Worm (Caenorhabditis elegans) whole organism, late embryonic: ENCODE results near the gene Y39A3CL.3.

Experiments
- C08G9.2 ChIP-seq: sonication (generic microtip); optimal IDR thresholded peaks from 2 replicates; lab custom pipeline; 2016; ENCODE audit warnings: mild to moderate bottlenecking, missing genetic modification characterization, moderate library complexity, missing compliant biosample characterization
- K09A11.1 ChIP-seq: sonication (generic microtip); optimal IDR thresholded peaks from 2 replicates; lab custom pipeline; 2017; ENCODE audit warnings: antibody characterized with exemption, mild to moderate bottlenecking, missing genetic modification characterization, missing compliant biosample characterization; ENCODE audit not compliant: insufficient read depth
- Y22D7AL.16 ChIP-seq: sonication (generic microtip); optimal IDR thresholded peaks from 2 replicates; lab custom pipeline; 2016; ENCODE audit warnings: missing genetic modification characterization, missing compliant biosample characterization
- ceh-18 ChIP-seq: sonication (generic microtip); optimal IDR thresholded peaks from 2 replicates; lab custom pipeline; 2016; ENCODE audit warnings: missing genetic modification characterization, missing compliant biosample characterization
- ceh-31 ChIP-seq: sonication (generic microtip); optimal IDR thresholded peaks from 2 replicates; lab custom pipeline; 2016; ENCODE audit warnings: missing genetic modification characterization, missing compliant biosample characterization
- ceh-34 ChIP-seq: sonication (generic microtip); optimal IDR thresholded peaks from 2 replicates; lab custom pipeline; 2016; ENCODE audit warnings: mild to moderate bottlenecking, missing genetic modification characterization, missing compliant biosample characterization
- ceh-45 ChIP-seq: fragments of 200-800 bp; sonication (Bioruptor generic); IDR thresholded peaks from 2 replicates; pipeline ENCODE4 v1.3.6; 2022; ENCODE audit warnings: missing genetic modification reagents, missing genetic modification characterization, missing compliant biosample characterization
- ceh-48 ChIP-seq: sonication (generic microtip); optimal IDR thresholded peaks from 2 replicates; lab custom pipeline; 2016; ENCODE audit warnings: missing genetic modification characterization, inconsistent platforms, missing compliant biosample characterization
- ceh-6 ChIP-seq: fragments of 200-800 bp; sonication (Bioruptor generic); optimal IDR thresholded peaks from 2 replicates; lab custom pipeline; 2018; ENCODE audit warnings: mild to moderate bottlenecking, missing genetic modification characterization, missing compliant biosample characterization
- che-1 ChIP-seq: sonication (generic microtip); optimal IDR thresholded peaks from 2 replicates; lab custom pipeline; 2016; ENCODE audit warnings: mild to moderate bottlenecking, missing genetic modification characterization, missing compliant biosample characterization
- dmd-4 ChIP-seq: sonication (generic microtip); optimal IDR thresholded peaks from 2 replicates; lab custom pipeline; 2016; ENCODE audit warnings: borderline replicate concordance, missing genetic modification characterization, missing compliant biosample characterization
- elt-2 ChIP-seq: sonication (generic microtip); optimal IDR thresholded peaks from 2 replicates; lab custom pipeline; 2016; ENCODE audit warnings: missing genetic modification reagents, missing genetic modification characterization, missing compliant biosample characterization
- ets-4 ChIP-seq: sonication (generic microtip); optimal IDR thresholded peaks from 2 replicates; lab custom pipeline; 2016; ENCODE audit warnings: missing genetic modification characterization, missing compliant biosample characterization
- fkh-10 ChIP-seq: fragments of 150-350 bp; optimal IDR thresholded peaks from 2 replicates; lab custom pipeline; 2014; ENCODE audit warnings: missing biosample characterization, missing genetic modification reagents, missing genetic modification characterization
- fkh-6 ChIP-seq: sonication (generic microtip); optimal IDR thresholded peaks from 2 replicates; lab custom pipeline; 2016; ENCODE audit warnings: missing genetic modification characterization, missing compliant biosample characterization
- hlh-15 ChIP-seq: sonication (generic microtip); optimal IDR thresholded peaks from 2 replicates; lab custom pipeline; 2016; ENCODE audit warnings: missing genetic modification characterization, missing compliant biosample characterization
- lim-6 ChIP-seq: sonication (generic microtip); optimal IDR thresholded peaks from 2 replicates; lab custom pipeline; 2016; ENCODE audit warnings: missing genetic modification characterization, missing compliant biosample characterization
- mec-3 ChIP-seq: sonication (generic microtip); optimal IDR thresholded peaks from 2 replicates; lab custom pipeline; 2016; ENCODE audit warnings: borderline replicate concordance, missing genetic modification characterization, missing compliant biosample characterization
- nfya-1 ChIP-seq: sonication (generic microtip); optimal IDR thresholded peaks from 2 replicates; lab custom pipeline; 2017; ENCODE audit warnings: missing genetic modification characterization, mild to moderate bottlenecking, missing compliant biosample characterization, antibody characterized with exemption, moderate library complexity
- nhr-11 ChIP-seq: fragments of 150-350 bp; optimal IDR thresholded peaks from 2 replicates; lab custom pipeline; 2014; ENCODE audit warnings: missing biosample characterization, missing genetic modification characterization
- odd-2 ChIP-seq: sonication (generic microtip); optimal IDR thresholded peaks from 2 replicates; lab custom pipeline; 2017; ENCODE audit warnings: antibody characterized with exemption, mild to moderate bottlenecking, missing genetic modification characterization, missing compliant biosample characterization
- pha-2 ChIP-seq: sonication (generic microtip); optimal IDR thresholded peaks from 2 replicates; lab custom pipeline; 2017; ENCODE audit warnings: mild to moderate bottlenecking, missing genetic modification characterization, missing compliant biosample characterization
- pha-4 ChIP-seq: fragments of 150-350 bp; optimal IDR thresholded peaks from 2 replicates; lab custom pipeline; 2018; ENCODE audit warnings: missing biosample characterization, missing genetic modification reagents, missing genetic modification characterization
- pqm-1 ChIP-seq: sonication (generic microtip); optimal IDR thresholded peaks from 2 replicates; lab custom pipeline; 2016; ENCODE audit warnings: missing genetic modification characterization, missing compliant biosample characterization
- ref-2 ChIP-seq: sonication (generic microtip); optimal IDR thresholded peaks from 2 replicates; lab custom pipeline; 2016; ENCODE audit warnings: missing genetic modification characterization, missing compliant biosample characterization
- rnt-1 ChIP-seq: sonication (generic microtip); optimal IDR thresholded peaks from 2 replicates; lab custom pipeline; 2016; ENCODE audit warnings: missing genetic modification characterization, missing compliant biosample characterization
- sox-2 ChIP-seq: fragments of 200-800 bp; sonication (Bioruptor generic); IDR thresholded peaks from 2 replicates; pipeline ENCODE4 v1.3.6; 2022; ENCODE audit warnings: missing genetic modification reagents, missing genetic modification characterization, missing compliant biosample characterization
- tbx-2 ChIP-seq: sonication (generic microtip); optimal IDR thresholded peaks from 2 replicates; lab custom pipeline; 2016; ENCODE audit warnings: missing genetic modification characterization, missing compliant biosample characterization
- tbx-7 ChIP-seq: sonication (generic microtip); optimal IDR thresholded peaks from 2 replicates; lab custom pipeline; 2016; ENCODE audit warnings: missing genotype, missing genetic modification characterization, missing compliant biosample characterization
- unc-3 ChIP-seq, 2 experiments: fragments of 200-800 bp in 1 of 2; sonication (Bioruptor generic) in 1 of 2; sonication (generic microtip) in 1 of 2; conservative IDR thresholded peaks in 1 of 2; optimal IDR thresholded peaks in 1 of 2; 2 replicates each; pipeline versions ENCODE4 v1.3.6 to Lab custom; 2016 to 2022; ENCODE audit warnings: missing compliant biosample characterization in 2 of 2, missing genetic modification characterization in 2 of 2, missing genetic modification reagents in 1 of 2
- unc-42 ChIP-seq: sonication (generic microtip); optimal IDR thresholded peaks from 2 replicates; lab custom pipeline; 2016; ENCODE audit warnings: missing genotype, missing genetic modification characterization, missing compliant biosample characterization

Gene Y39A3CL.3

DNA sequence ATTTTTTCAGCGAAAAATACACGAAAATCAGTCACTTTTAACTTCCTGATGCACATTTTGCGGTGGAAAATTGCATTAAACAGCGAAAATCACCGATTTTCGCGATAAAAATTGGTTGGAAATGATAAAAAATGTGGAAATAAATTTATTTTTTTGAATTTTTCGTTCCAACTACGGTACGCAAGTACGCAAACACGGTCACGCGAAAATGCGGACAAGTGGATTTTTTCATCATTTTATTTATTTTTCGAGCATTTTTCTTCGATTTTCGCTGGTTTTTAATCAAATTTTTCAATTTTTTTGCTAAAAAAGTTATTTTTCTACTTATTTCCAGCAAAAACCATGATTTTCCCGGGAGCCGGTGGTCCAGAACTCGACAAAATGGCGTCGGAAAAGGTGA is at the start of gene Y39A3CL.3:
Y39A3CL.3 (plus strand) TSS at position 335 of the 400 bp plus-strand sequence.
- peak; percentile 5 for TF ChIP-seq nfya-1 (tag; lab: Kevin White, UChicago)
- no peak for TF ChIP-seq ref-2 (tag; lab: Kevin White, UChicago)

DNA sequence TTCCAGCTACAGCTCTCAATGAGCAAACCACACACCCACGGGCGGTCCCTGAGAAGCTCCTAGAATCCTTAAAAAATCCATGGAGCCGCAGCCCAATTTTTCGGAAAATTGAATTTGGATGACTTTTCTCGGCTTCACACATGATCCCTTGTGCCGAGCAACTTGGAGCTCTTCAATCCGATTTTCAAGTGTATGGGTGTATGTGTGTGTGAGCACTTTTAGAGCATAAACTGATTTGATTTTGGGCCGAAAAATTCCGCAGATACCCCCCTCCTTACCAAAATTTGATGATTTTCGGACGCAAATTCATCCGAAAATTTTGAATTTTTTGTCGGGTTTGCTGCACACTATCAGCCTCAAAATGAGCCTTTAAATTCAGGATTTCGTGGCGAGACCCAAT is 45.8 kb upstream of the Y39A3CL.3 start:
- no peak for TF ChIP-seq pha-2 (tag; lab: Kevin White, UChicago)
- no peak for TF ChIP-seq ceh-34 (tag; lab: Kevin White, UChicago)
- TF ChIP-seq ceh-45: no peak
- peak; percentile 88 for TF ChIP-seq unc-42 (tag; lab: Kevin White, UChicago)
- no peak for TF ChIP-seq K09A11.1 (tag; lab: Kevin White, UChicago)
- no peak for TF ChIP-seq C08G9.2 (tag; lab: Kevin White, UChicago)
- no peak for TF ChIP-seq Y22D7AL.16 (tag; lab: Kevin White, UChicago)
- TF ChIP-seq, all 69 proteins: peak for 1

DNA sequence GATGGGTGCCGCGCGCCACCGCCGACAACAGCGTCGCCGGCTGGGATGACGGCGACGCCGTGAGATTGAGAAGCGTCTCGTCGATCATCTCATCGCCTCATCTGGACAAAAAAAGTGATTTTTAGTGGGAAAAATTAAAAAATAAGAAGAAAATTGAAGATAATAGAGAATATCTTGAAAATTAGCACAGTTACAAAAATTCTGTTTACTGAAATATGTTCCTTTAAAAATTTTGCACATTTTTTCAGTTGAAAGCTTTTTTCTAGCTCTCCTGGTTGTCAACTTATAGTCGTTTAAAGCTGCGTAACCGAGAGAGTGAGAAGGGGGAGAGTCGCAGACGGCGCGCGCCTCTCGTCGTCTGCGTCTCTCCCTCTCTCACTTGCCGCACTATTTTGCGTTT is 44.6 kb upstream of the Y39A3CL.3 start, which contains the start of gene ser-4:
ser-4 (minus strand) TSS at position 101 of the 400 bp plus-strand sequence.
- no peak for TF ChIP-seq dmd-4 (tag; lab: Kevin White, UChicago)
- no peak for TF ChIP-seq unc-42 (tag; lab: Kevin White, UChicago)
- TF ChIP-seq ref-2 (tag; lab: Kevin White, UChicago): no peak
- no peak for TF ChIP-seq fkh-10 (GFP tag; lab: Kevin White, UChicago)
- TF ChIP-seq unc-3 (GFP tag; conservative IDR thresholded peaks at IDR 0.05; lab: Robert Waterston, UW): no peak
- TF ChIP-seq unc-3 (tag; optimal IDR thresholded peaks at IDR 0.05; lab: Kevin White, UChicago): no peak
- no peak for TF ChIP-seq mec-3
- TF ChIP-seq ceh-48 (tag; lab: Kevin White, UChicago): no peak
- TF ChIP-seq elt-2: no peak
- TF ChIP-seq nfya-1 (tag; lab: Kevin White, UChicago): no peak
- no peak for TF ChIP-seq rnt-1 (tag; lab: Kevin White, UChicago)
- TF ChIP-seq pha-4 (tag; lab: Kevin White, UChicago): no peak

DNA sequence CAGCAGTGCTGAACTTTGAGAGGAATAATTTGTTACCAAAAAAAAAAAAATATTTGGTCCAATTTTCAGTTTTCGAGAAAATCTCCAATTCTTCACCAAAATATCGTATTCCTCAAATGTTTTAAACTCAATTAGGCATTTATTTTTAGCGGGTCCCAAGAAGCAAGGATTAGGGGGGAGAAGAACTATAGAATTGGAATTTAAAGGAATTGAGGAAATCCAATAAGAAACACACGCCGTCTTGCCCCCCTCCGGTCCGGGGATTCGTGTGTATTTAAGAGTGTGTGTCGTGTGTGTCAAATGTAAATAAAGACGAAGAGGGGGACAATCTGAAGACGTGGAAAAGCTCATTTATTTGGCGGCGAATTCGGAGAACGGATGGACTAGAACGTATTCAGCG is 44.2 kb upstream of the Y39A3CL.3 start:
- TF ChIP-seq unc-42 (tag; lab: Kevin White, UChicago): peak; percentile 51
- TF ChIP-seq nhr-11 (tag; lab: Kevin White, UChicago): no peak

DNA sequence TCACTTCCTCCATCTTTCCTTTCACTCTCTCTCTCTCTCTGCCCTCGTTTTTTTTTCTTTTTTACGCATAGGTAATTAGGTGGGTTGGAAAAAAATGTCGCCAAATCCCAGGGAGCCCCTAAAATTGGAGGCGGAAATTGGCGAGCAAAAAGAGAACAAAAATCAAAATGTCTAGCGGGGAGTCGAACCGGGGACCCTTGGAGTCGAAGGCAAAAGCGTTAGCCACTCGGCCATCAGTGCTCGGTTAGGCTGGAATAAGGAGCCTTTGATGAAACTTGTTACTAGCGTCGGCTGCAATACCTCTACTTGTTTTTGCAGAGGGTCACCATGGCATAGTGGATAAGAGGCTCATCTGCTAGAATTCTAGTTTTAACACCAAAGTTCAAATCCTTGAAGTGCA is 34.5 kb upstream of the Y39A3CL.3 start:
- TF ChIP-seq lim-6 (tag; lab: Kevin White, UChicago) (no peak), ceh-6 (GFP tag; lab: Kevin White, UChicago) (no peak), elt-2 (no peak), odd-2 (no peak), pqm-1 (tag; lab: Kevin White, UChicago) (no peak), dmd-4 (tag; lab: Kevin White, UChicago) (no peak), che-1 (tag; lab: Kevin White, UChicago) (no peak), ceh-31 (tag; lab: Kevin White, UChicago) (no peak), ets-4 (tag; lab: Kevin White, UChicago) (no peak), tbx-2 (tag; lab: Kevin White, UChicago) (no peak), sox-2 (GFP tag; lab: Robert Waterston, UW) (no peak), tbx-7 (tag; lab: Kevin White, UChicago) (no peak), hlh-15 (tag; lab: Kevin White, UChicago) (no peak), ceh-34 (tag; lab: Kevin White, UChicago) (no peak), fkh-6 (tag; lab: Kevin White, UChicago) (no peak), ceh-18 (no peak), unc-42 (tag; lab: Kevin White, UChicago) (no peak)
